Worm (Caenorhabditis elegans) whole organism, L4 larva: ENCODE results near the gene C03A3.3.

ENCODE experiments used
- F26F4.8 ChIP-seq: fragments of 200-800 bp; sonication (Bioruptor generic); conservative IDR thresholded peaks from 2 replicates; pipeline ENCODE4 v1.3.6; 2022; ENCODE audit warnings: missing genetic modification characterization, missing compliant biosample characterization
- T20F7.1 ChIP-seq: fragments of 200-800 bp; sonication (Bioruptor generic); optimal IDR thresholded peaks from 2 replicates; lab custom pipeline; 2018; ENCODE audit warnings: mild to moderate bottlenecking, missing genetic modification characterization, missing compliant biosample characterization
- T26A8.4 ChIP-seq: fragments of 200-800 bp; sonication (Bioruptor generic); IDR thresholded peaks from 2 replicates; pipeline ENCODE4 v1.3.6; 2022; ENCODE audit warnings: missing genetic modification characterization, missing compliant biosample characterization
- Y105C5A.15 ChIP-seq: fragments of 200-800 bp; sonication (Bioruptor generic); IDR thresholded peaks from 2 replicates; pipeline ENCODE4 v1.3.6; 2022; ENCODE audit warnings: missing genetic modification characterization, missing compliant biosample characterization
- Y5F2A.4 ChIP-seq: fragments of 200-800 bp; sonication (Bioruptor generic); optimal IDR thresholded peaks from 2 replicates; lab custom pipeline; 2018; ENCODE audit warnings: mild to moderate bottlenecking, missing genetic modification characterization, missing compliant biosample characterization
- aha-1 ChIP-seq: fragments of 150-350 bp; peaks from one replicate; lab custom pipeline; 2014; ENCODE audit warnings: missing biosample characterization, missing genetic modification characterization
- attf-4 ChIP-seq: sonication (generic microtip); optimal IDR thresholded peaks from 3 replicates; lab custom pipeline; 2017; ENCODE audit warnings: missing biosample characterization, missing genetic modification characterization
- ceh-20 ChIP-seq: fragments of 200-800 bp; sonication (Bioruptor generic); IDR thresholded peaks from 2 replicates; pipeline ENCODE4 v1.3.6; 2022; ENCODE audit warnings: missing genetic modification reagents, missing genetic modification characterization, missing compliant biosample characterization
- ceh-28 ChIP-seq: fragments of 150-350 bp; optimal IDR thresholded peaks from 2 replicates; lab custom pipeline; 2014; ENCODE audit warnings: missing biosample characterization, missing genetic modification reagents, missing genetic modification characterization
- ceh-82 ChIP-seq: sonication (generic microtip); optimal IDR thresholded peaks from 2 replicates; lab custom pipeline; 2017; ENCODE audit warnings: missing biosample characterization, missing genetic modification characterization
- ces-1 ChIP-seq: fragments of 150-350 bp; sonication (generic microtip); optimal IDR thresholded peaks from 4 replicates; lab custom pipeline; 2014; ENCODE audit warnings: missing biosample characterization, missing genetic modification reagents, missing genetic modification characterization
- cey-2 ChIP-seq: sonication (generic microtip); optimal IDR thresholded peaks from 3 replicates; lab custom pipeline; 2017; ENCODE audit warnings: missing genetic modification characterization, mild to moderate bottlenecking, missing compliant biosample characterization, antibody characterized with exemption, borderline replicate concordance; ENCODE audit not compliant: insufficient read depth
- daf-8 ChIP-seq: fragments of 200-800 bp; sonication (Bioruptor generic); IDR thresholded peaks from 2 replicates; pipeline ENCODE4 v1.3.6; 2022; ENCODE audit warnings: missing genetic modification characterization, missing compliant biosample characterization
- dmd-8 ChIP-seq: fragments of 200-800 bp; sonication (Bioruptor generic); IDR thresholded peaks from 2 replicates; pipeline ENCODE4 v1.3.6; 2022; ENCODE audit warnings: missing genetic modification characterization, missing compliant biosample characterization
- dve-1 ChIP-seq: sonication (generic microtip); optimal IDR thresholded peaks from 2 replicates; lab custom pipeline; 2017; ENCODE audit warnings: antibody characterized with exemption, mild to moderate bottlenecking, missing genetic modification characterization, missing compliant biosample characterization; ENCODE audit not compliant: insufficient read depth
- egl-43 ChIP-seq: fragments of 200-800 bp; sonication (Bioruptor generic); IDR thresholded peaks from 2 replicates; pipeline ENCODE4 v1.3.6; 2022; ENCODE audit warnings: missing genetic modification reagents, missing genetic modification characterization, missing compliant biosample characterization
- hif-1 ChIP-seq, 2 experiments: sonication (generic microtip); optimal IDR thresholded peaks; 2 replicates each; lab custom pipeline; 2016 to 2017; ENCODE audit warnings: missing compliant biosample characterization in 2 of 2, missing genetic modification characterization in 2 of 2, missing genetic modification reagents in 2 of 2, missing genotype in 2 of 2, mild to moderate bottlenecking in 1 of 2
- hlh-11 ChIP-seq: fragments of 200-800 bp; sonication (Bioruptor generic); optimal IDR thresholded peaks from 2 replicates; lab custom pipeline; 2018; ENCODE audit warnings: mild to moderate bottlenecking, missing genetic modification characterization, missing compliant biosample characterization
- hlh-30 ChIP-seq: sonication (generic microtip); optimal IDR thresholded peaks from 2 replicates; lab custom pipeline; 2017; ENCODE audit warnings: antibody characterized with exemption, mild to moderate bottlenecking, missing genetic modification characterization, missing compliant biosample characterization; ENCODE audit not compliant: insufficient read depth
- lin-13 ChIP-seq: fragments of 150-350 bp; optimal IDR thresholded peaks from 2 replicates; lab custom pipeline; 2014; ENCODE audit warnings: missing biosample characterization, missing genetic modification reagents, missing genetic modification characterization
- lin-39 ChIP-seq: fragments of 150-350 bp; optimal IDR thresholded peaks from 2 replicates; lab custom pipeline; 2014; ENCODE audit warnings: missing biosample characterization, missing genetic modification reagents, missing genetic modification characterization
- lir-3 ChIP-seq: sonication (generic microtip); optimal IDR thresholded peaks from 2 replicates; lab custom pipeline; 2016; ENCODE audit warnings: mild to moderate bottlenecking, missing genetic modification characterization, missing compliant biosample characterization
- lsy-2 ChIP-seq, 2 experiments: fragments of 150-350 bp in 1 of 2; sonication (generic microtip) in 1 of 2; optimal IDR thresholded peaks; 2 replicates each; lab custom pipeline; 2014 to 2017; ENCODE audit warnings: missing biosample characterization in 2 of 2, missing genetic modification characterization in 2 of 2
- mdt-29 ChIP-seq: fragments of 200-800 bp; sonication (Bioruptor generic); IDR thresholded peaks from 2 replicates; pipeline ENCODE4 v1.3.6; 2022; ENCODE audit warnings: missing genetic modification reagents, missing genetic modification characterization, missing compliant biosample characterization
- mxl-3 ChIP-seq: fragments of 200-800 bp; sonication (Bioruptor generic); optimal IDR thresholded peaks from 2 replicates; lab custom pipeline; 2018; ENCODE audit warnings: mild to moderate bottlenecking, missing genetic modification characterization, missing compliant biosample characterization
- nhr-10 ChIP-seq: fragments of 150-350 bp; optimal IDR thresholded peaks from 2 replicates; lab custom pipeline; 2014; ENCODE audit warnings: missing biosample characterization, missing genetic modification characterization
- nhr-237 ChIP-seq: sonication (generic microtip); optimal IDR thresholded peaks from 2 replicates; lab custom pipeline; 2017; ENCODE audit warnings: missing biosample characterization, missing genetic modification characterization
- nhr-41 ChIP-seq: fragments of 200-800 bp; sonication (Bioruptor generic); IDR thresholded peaks from 2 replicates; pipeline ENCODE4 v1.3.6; 2022; ENCODE audit warnings: missing genetic modification reagents, missing genetic modification characterization, missing compliant biosample characterization
- nhr-48 ChIP-seq: sonication (generic microtip); optimal IDR thresholded peaks from 2 replicates; lab custom pipeline; 2016; ENCODE audit warnings: mild to moderate bottlenecking, missing genetic modification characterization, missing compliant biosample characterization
- nhr-76 ChIP-seq: fragments of 150-350 bp; optimal IDR thresholded peaks from 2 replicates; lab custom pipeline; 2014; ENCODE audit warnings: missing biosample characterization, missing genetic modification characterization
- php-3 ChIP-seq: fragments of 200-800 bp; sonication (Bioruptor generic); IDR thresholded peaks from 2 replicates; pipeline ENCODE4 v1.3.6; 2022; ENCODE audit warnings: missing genetic modification reagents, missing genetic modification characterization, missing compliant biosample characterization
- skn-1 ChIP-seq: fragments of 150-350 bp; optimal IDR thresholded peaks from 2 replicates; lab custom pipeline; 2014; ENCODE audit warnings: missing biosample characterization, missing genetic modification characterization
- snpc-1.2 ChIP-seq: fragments of 200-800 bp; sonication (Bioruptor generic); IDR thresholded peaks from 2 replicates; pipeline ENCODE4 v1.3.6; 2022; ENCODE audit warnings: missing genetic modification reagents, missing genetic modification characterization, missing compliant biosample characterization
- unc-130 ChIP-seq: sonication (generic microtip); optimal IDR thresholded peaks from 2 replicates; lab custom pipeline; 2016; ENCODE audit warnings: missing genetic modification reagents, missing genetic modification characterization, missing compliant biosample characterization
- unc-39 ChIP-seq: sonication (generic microtip); optimal IDR thresholded peaks from 2 replicates; lab custom pipeline; 2017; ENCODE audit warnings: missing biosample characterization, missing genetic modification characterization
- unc-62 ChIP-seq, 3 experiments: fragments of 150-350 bp in 1 of 3; sonication (generic microtip); optimal IDR thresholded peaks in 2 of 3; peaks in 1 of 3; 1 replicate in 1 of 3; 2 replicates in 2 of 3; lab custom pipeline; 2014 to 2017; ENCODE audit warnings: missing biosample characterization in 3 of 3, missing genetic modification characterization in 3 of 3, missing genetic modification reagents in 3 of 3, missing genotype in 1 of 3
- zip-11 ChIP-seq: fragments of 200-800 bp; sonication (Bioruptor generic); IDR thresholded peaks from 2 replicates; pipeline ENCODE4 v1.3.6; 2022; ENCODE audit warnings: missing genetic modification characterization, missing compliant biosample characterization
- ztf-7 ChIP-seq: fragments of 150-350 bp; optimal IDR thresholded peaks from 2 replicates; lab custom pipeline; 2014; ENCODE audit warnings: missing biosample characterization, missing genetic modification characterization

The C03A3.3 gene

ce11 chrX:11287617-11288016 lies 18.7 kb upstream of the C03A3.3 start, which contains the start of gene F38B2.4:
Gene F38B2.4, minus strand, starts transcription at chrX:11287717.
- TF ChIP-seq unc-39 (tag; lab: Kevin White, UChicago), result no peak
- TF ChIP-seq hif-1 (tag; optimal IDR thresholded peaks at IDR 0.05; lab: Kevin White, UChicago), result peak in 1 of 2 experiments; percentile 23
- TF ChIP-seq unc-62 (GFP tag; optimal IDR thresholded peaks at IDR 0.05 in 1 of 2; lab: Kevin White, UChicago), result peak in 1 of 2 experiments; percentile 40
- TF ChIP-seq unc-62 (tag; optimal IDR thresholded peaks at IDR 0.05; lab: Kevin White, UChicago), result no peak
- TF ChIP-seq aha-1 (tag; lab: Kevin White, UChicago), result peak; percentile 46
- TF ChIP-seq skn-1 (tag; lab: Kevin White, UChicago), result no peak
- no peak for TF ChIP-seq dve-1
- no peak for TF ChIP-seq zip-11 (GFP tag; lab: Robert Waterston, UW)
- no peak for TF ChIP-seq nhr-76 (tag; lab: Kevin White, UChicago)
- TF ChIP-seq, all 104 proteins: peak for 3

DNA sequence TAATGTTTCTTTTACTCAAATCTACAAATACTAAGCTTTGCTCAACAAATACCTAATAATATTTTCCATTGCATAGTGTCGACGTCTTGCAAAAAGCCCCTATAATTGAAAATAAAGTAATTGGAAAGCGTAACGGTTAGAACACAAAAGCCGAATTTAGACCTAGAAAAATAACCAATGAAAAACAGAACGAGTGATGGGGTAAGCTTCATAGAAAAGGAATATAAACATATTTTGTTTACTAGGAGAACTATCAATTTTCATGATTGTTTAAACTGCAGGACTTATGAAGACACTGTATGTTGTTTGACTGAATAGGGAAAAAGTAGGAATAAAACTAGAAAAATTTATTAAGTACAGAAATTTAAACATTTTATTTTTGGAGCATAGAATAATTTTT lies 17.4 kb upstream of the C03A3.3 start, which contains the start of gene F38B2.3:
Gene F38B2.3, minus strand, starts transcription at position 101 of the 400 bp plus-strand sequence.
- TF ChIP-seq aha-1 (tag; lab: Kevin White, UChicago) (peak; percentile 43), dmd-8 (GFP tag; lab: Robert Waterston, UW) (no peak)

DNA sequence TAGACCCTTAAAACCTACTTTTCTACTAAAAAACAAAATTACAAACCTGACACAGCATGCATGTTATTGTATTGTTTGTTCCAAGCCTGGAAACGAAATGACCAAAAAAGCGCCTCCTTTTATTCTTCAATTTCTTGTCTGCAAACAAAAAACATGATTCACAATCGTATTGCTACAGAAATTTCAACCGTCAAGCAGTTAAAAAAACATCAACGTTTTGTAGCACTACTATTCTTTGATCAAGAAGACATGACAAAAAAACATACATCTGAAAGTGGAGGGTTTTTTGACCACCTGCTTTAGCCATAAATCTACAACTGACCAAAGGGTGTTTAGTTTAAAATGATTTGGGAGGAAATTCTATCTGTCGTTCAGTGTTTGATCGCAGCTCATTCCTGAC lies 12.3 kb upstream of the C03A3.3 start, which contains the start of gene F38B2.6:
Gene F38B2.6, minus strand, starts transcription at position 101 of the 400 bp plus-strand sequence.
- peak; percentile 26 for TF ChIP-seq aha-1 (tag; lab: Kevin White, UChicago)
- TF ChIP-seq T26A8.4, result no peak
- no peak for TF ChIP-seq T20F7.1 (GFP tag; lab: Kevin White, UChicago)
- TF ChIP-seq Y5F2A.4 (GFP tag; lab: Kevin White, UChicago), result no peak
- no peak for TF ChIP-seq lin-13 (GFP tag; lab: Kevin White, UChicago)
- no peak for TF ChIP-seq lir-3 (tag; lab: Kevin White, UChicago)
- no peak for TF ChIP-seq ceh-28
- TF ChIP-seq daf-8 (GFP tag; lab: Robert Waterston, UW), result no peak
- TF ChIP-seq lin-39 (tag; lab: Kevin White, UChicago), result no peak

ce11 chrX:11279276-11279675 lies 10.4 kb upstream of the C03A3.3 start, which contains the start of gene F38B2.2:
Gene F38B2.2, minus strand, starts transcription at chrX:11279376.
- TF ChIP-seq unc-130 (GFP tag; lab: Kevin White, UChicago) (no peak), nhr-237 (tag; lab: Kevin White, UChicago) (no peak), nhr-10 (tag; lab: Kevin White, UChicago) (no peak), snpc-1.2 (no peak), ztf-7 (tag; lab: Kevin White, UChicago) (no peak), Y105C5A.15 (no peak), ceh-20 (GFP tag; lab: Robert Waterston, UW) (no peak), lsy-2 (tag; optimal IDR thresholded peaks at IDR 0.05; lab: Kevin White, UChicago) (no peak), hlh-30 (tag; lab: Kevin White, UChicago) (no peak), F26F4.8 (no peak), hlh-11 (tag; lab: Kevin White, UChicago) (no peak), mdt-29 (no peak)

DNA sequence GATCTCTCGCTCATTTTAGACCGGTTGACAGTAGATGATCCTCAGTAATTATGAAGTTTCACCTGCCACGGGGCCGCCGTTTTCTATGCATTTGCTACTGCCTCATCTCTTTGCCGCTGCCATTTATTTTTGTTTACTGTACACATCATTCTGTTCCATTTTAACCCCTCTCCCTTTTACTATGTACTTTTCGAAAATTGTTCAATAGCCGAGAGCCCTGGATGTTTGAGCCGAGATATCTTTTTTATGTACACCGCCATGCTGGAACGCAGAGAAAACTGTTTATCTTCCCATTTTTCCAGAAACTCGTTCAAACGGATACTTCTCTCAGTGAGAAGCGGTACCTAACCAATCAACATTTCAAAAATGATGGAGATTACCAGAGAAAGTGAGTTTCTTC lies 2.0 kb upstream of the C03A3.3 start, which contains the start of gene ifa-1:
Gene ifa-1, plus strand, starts transcription at position 301 of the 400 bp plus-strand sequence.
- no peak for TF ChIP-seq ces-1 (GFP tag; lab: Kevin White, UChicago)
- no peak for TF ChIP-seq unc-39 (tag; lab: Kevin White, UChicago)
- no peak for TF ChIP-seq nhr-41 (GFP tag; lab: Robert Waterston, UW)

DNA sequence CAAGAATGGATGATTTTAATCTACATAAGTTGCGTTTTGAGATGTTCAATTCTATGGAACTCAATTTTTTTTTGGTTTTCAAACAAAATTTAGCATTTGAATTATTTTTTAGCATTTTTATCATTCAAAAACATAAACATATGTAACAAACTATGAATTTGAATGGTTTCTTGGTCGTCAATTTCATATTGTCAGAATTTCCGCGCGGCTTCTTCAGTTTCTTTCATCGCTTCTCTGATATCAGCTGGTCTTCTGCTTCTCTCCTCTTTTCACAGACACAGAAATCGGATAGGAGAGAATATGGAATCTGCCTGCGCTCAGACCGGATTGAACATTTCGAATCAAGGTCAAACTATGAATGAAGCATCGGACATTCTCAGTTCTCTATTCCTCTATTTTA lies 2.2 kb downstream of the C03A3.3 start, which contains the start of gene C03A3.9:
Gene C03A3.9, plus strand, starts transcription at position 301 of the 400 bp plus-strand sequence.
- no peak for TF ChIP-seq ceh-82
- no peak for TF ChIP-seq hlh-30 (tag; lab: Kevin White, UChicago)
- TF ChIP-seq unc-130 (GFP tag; lab: Kevin White, UChicago), result no peak
- TF ChIP-seq attf-4 (tag; lab: Kevin White, UChicago), result no peak
- no peak for TF ChIP-seq nhr-48 (tag; lab: Kevin White, UChicago)
- no peak for TF ChIP-seq php-3
- TF ChIP-seq daf-8 (GFP tag; lab: Robert Waterston, UW), result no peak
- TF ChIP-seq cey-2 (tag; lab: Kevin White, UChicago), result no peak
- no peak for TF ChIP-seq egl-43 (GFP tag; lab: Robert Waterston, UW)
- no peak for TF ChIP-seq ceh-28
- no peak for TF ChIP-seq mxl-3 (GFP tag; lab: Kevin White, UChicago)
